Fruit fly (Drosophila melanogaster) whole organism, pupa: ENCODE measurements around the gene Eph.

ENCODE experiments used
- CG10348 ChIP-seq: fragments of 200-800 bp; sonication (Bioruptor generic); IDR thresholded peaks from 2 replicates; pipeline ENCODE4 v1.3.6; 2022; ENCODE audit warnings: missing biosample characterization, missing genetic modification characterization
- CG12605 ChIP-seq: fragments of 200-800 bp; sonication (Bioruptor generic); IDR thresholded peaks from 2 replicates; pipeline ENCODE4 v1.3.6; 2022; ENCODE audit warnings: missing biosample characterization, missing genetic modification characterization
- CG13204 ChIP-seq: fragments of 200-800 bp; sonication (Bioruptor generic); optimal IDR thresholded peaks from 2 replicates; lab custom pipeline; 2018; ENCODE audit warnings: missing biosample characterization, mild to moderate bottlenecking, missing genetic modification characterization, moderate library complexity
- CG14655 ChIP-seq: fragments of 200-800 bp; sonication (Bioruptor generic); optimal IDR thresholded peaks from 3 replicates; lab custom pipeline; 2017; ENCODE audit warnings: mild to moderate bottlenecking, missing biosample characterization, missing genetic modification reagents, missing genetic modification characterization
- CG15710 ChIP-seq: fragments of 200-800 bp; sonication (Bioruptor generic); optimal IDR thresholded peaks from 2 replicates; lab custom pipeline; 2018; ENCODE audit warnings: missing biosample characterization, mild to moderate bottlenecking, missing genetic modification characterization, moderate library complexity
- CG17806 ChIP-seq: fragments of 200-800 bp; sonication (Bioruptor generic); optimal IDR thresholded peaks from 2 replicates; lab custom pipeline; 2018; ENCODE audit warnings: missing biosample characterization, mild to moderate bottlenecking, missing genetic modification characterization, moderate library complexity
- CG32121 ChIP-seq: fragments of 200-800 bp; sonication (Bioruptor generic); IDR thresholded peaks from 2 replicates; pipeline ENCODE4 v1.3.6; 2022; ENCODE audit warnings: missing biosample characterization, missing genetic modification characterization
- CG34367 ChIP-seq: fragments of 200-800 bp; sonication (Bioruptor generic); optimal IDR thresholded peaks from 2 replicates; lab custom pipeline; 2018; ENCODE audit warnings: missing biosample characterization, mild to moderate bottlenecking, missing genetic modification characterization
- CG4496 ChIP-seq: fragments of 200-800 bp; sonication (Bioruptor generic); IDR thresholded peaks from 3 replicates; pipeline ENCODE4 v1.3.6; 2022; ENCODE audit warnings: missing biosample characterization, missing genetic modification characterization
- CG8159 ChIP-seq: fragments of 200-800 bp; sonication (Bioruptor generic); optimal IDR thresholded peaks from 3 replicates; lab custom pipeline; 2018; ENCODE audit warnings: missing biosample characterization, mild to moderate bottlenecking, missing genetic modification characterization, moderate library complexity
- CG8301 ChIP-seq: fragments of 200-800 bp; sonication (Bioruptor generic); optimal IDR thresholded peaks from 2 replicates; lab custom pipeline; 2018; ENCODE audit warnings: missing biosample characterization, mild to moderate bottlenecking, missing genetic modification characterization
- CG9948 ChIP-seq: fragments of 200-800 bp; sonication (Bioruptor generic); optimal IDR thresholded peaks from 2 replicates; lab custom pipeline; 2018; ENCODE audit warnings: missing biosample characterization, mild to moderate bottlenecking, missing genetic modification characterization, moderate library complexity
- D1 ChIP-seq: fragments of 200-800 bp; sonication (Bioruptor generic); optimal IDR thresholded peaks from 2 replicates; lab custom pipeline; 2018; ENCODE audit warnings: missing biosample characterization, mild to moderate bottlenecking, missing genetic modification characterization, moderate library complexity
- EcR ChIP-seq: fragments of 200-800 bp; sonication (Bioruptor generic); optimal IDR thresholded peaks from 3 replicates; lab custom pipeline; 2019; ENCODE audit warnings: missing biosample characterization, missing genetic modification characterization, mild to moderate bottlenecking, moderate library complexity, missing genetic modification reagents
- Ets98B ChIP-seq: fragments of 200-800 bp; sonication (Bioruptor generic); IDR thresholded peaks from 2 replicates; pipeline ENCODE4 v1.3.6; 2022; ENCODE audit warnings: missing biosample characterization, missing genetic modification characterization
- Pif1A ChIP-seq: fragments of 200-800 bp; sonication (Bioruptor generic); optimal IDR thresholded peaks from 3 replicates; lab custom pipeline; 2016; ENCODE audit warnings: missing biosample characterization, missing genetic modification characterization
- Pif1B ChIP-seq: fragments of 200-800 bp; sonication (Bioruptor generic); optimal IDR thresholded peaks from 3 replicates; lab custom pipeline; 2016; ENCODE audit warnings: missing biosample characterization, missing genetic modification characterization
- Snoo ChIP-seq: fragments of 200-800 bp; sonication (Bioruptor generic); optimal IDR thresholded peaks from 3 replicates; lab custom pipeline; 2017; ENCODE audit warnings: missing biosample characterization, mild to moderate bottlenecking, missing genetic modification characterization, inconsistent platforms
- fd96Ca ChIP-seq: fragments of 200-800 bp; sonication (Bioruptor generic); IDR thresholded peaks from 3 replicates; pipeline ENCODE4 v1.3.6; 2022; ENCODE audit warnings: missing biosample characterization, missing genetic modification characterization
- gl ChIP-seq: fragments of 200-800 bp; sonication (Bioruptor generic); optimal IDR thresholded peaks from 2 replicates; lab custom pipeline; 2018; ENCODE audit warnings: missing biosample characterization, mild to moderate bottlenecking, missing genetic modification characterization
- rn ChIP-seq: fragments of 200-800 bp; sonication (Bioruptor generic); IDR thresholded peaks from 2 replicates; pipeline ENCODE4 v1.3.6; 2022; ENCODE audit warnings: missing biosample characterization, missing genetic modification characterization

The Eph gene

dm6 chr4:610398-611319, at the start of gene Eph:
Gene Eph, plus strand, starts transcription at chr4:610684.
- peak; percentile 7 for TF ChIP-seq Pif1B
- TF ChIP-seq CG8159 = peak; percentile 38
- no peak for TF ChIP-seq CG32121 (GFP tag; lab: Robert Waterston, UW)

DNA sequence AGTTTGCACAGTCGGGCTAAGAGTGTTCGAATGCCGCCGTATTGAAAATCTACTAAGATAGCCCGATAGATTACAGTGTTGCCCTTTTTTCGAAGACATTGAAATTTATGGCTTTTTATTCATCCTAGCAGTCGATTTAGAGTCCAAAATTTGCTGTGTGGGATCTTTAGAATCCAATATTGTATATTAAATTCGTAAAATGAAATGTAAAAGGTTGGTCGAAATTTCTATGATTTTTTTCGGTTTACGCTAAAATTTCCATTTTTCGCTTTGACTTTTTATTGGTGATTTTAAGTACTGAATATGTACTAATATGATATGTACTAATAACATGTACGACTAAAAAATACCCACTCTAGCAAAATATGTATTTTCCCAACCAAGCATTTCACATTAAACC, 43.2 kb upstream of the Eph start:
- no peak for TF ChIP-seq CG12605 (GFP tag; lab: Robert Waterston, UW)
- TF ChIP-seq EcR = no peak
- TF ChIP-seq CG4496 (GFP tag; lab: Robert Waterston, UW) = no peak
- no peak for TF ChIP-seq fd96Ca
- TF ChIP-seq CG32121 (GFP tag; lab: Robert Waterston, UW) = no peak
- no peak for TF ChIP-seq Ets98B (GFP tag; lab: Robert Waterston, UW)
- no peak for TF ChIP-seq Pif1A (GFP tag; lab: Kevin White, UChicago)
- no peak for TF ChIP-seq D1 (tag; lab: Kevin White, UChicago)
- no peak for TF ChIP-seq gl (tag; lab: Kevin White, UChicago)
- no peak for TF ChIP-seq CG8301 (tag; lab: Kevin White, UChicago)
- TF ChIP-seq rn = no peak
- no peak for TF ChIP-seq CG13204 (GFP tag; lab: Kevin White, UChicago)
- TF ChIP-seq Snoo (tag; lab: Kevin White, UChicago) = no peak
- no peak for TF ChIP-seq CG15710 (tag; lab: Kevin White, UChicago)
- no peak for TF ChIP-seq CG8159
- TF ChIP-seq CG14655 (GFP tag; lab: Kevin White, UChicago) = no peak
- no peak for TF ChIP-seq CG9948
- no peak for TF ChIP-seq Pif1B
- no peak for TF ChIP-seq CG17806 (tag; lab: Kevin White, UChicago)

- TF ChIP-seq CG34367 (tag; lab: Kevin White, UChicago) (no peak), Pif1A (GFP tag; lab: Kevin White, UChicago) (no peak), CG13204 (GFP tag; lab: Kevin White, UChicago) (no peak), CG17806 (tag; lab: Kevin White, UChicago) (no peak), CG14655 (GFP tag; lab: Kevin White, UChicago) (no peak), CG4496 (GFP tag; lab: Robert Waterston, UW) (no peak), rn (no peak), CG10348 (GFP tag; lab: Robert Waterston, UW) (no peak), Ets98B (GFP tag; lab: Robert Waterston, UW) (no peak), CG32121 (GFP tag; lab: Robert Waterston, UW) (no peak)
Observed at dm6 chr4:570404-571302, 39.8 kb upstream of the Eph start.

DNA sequence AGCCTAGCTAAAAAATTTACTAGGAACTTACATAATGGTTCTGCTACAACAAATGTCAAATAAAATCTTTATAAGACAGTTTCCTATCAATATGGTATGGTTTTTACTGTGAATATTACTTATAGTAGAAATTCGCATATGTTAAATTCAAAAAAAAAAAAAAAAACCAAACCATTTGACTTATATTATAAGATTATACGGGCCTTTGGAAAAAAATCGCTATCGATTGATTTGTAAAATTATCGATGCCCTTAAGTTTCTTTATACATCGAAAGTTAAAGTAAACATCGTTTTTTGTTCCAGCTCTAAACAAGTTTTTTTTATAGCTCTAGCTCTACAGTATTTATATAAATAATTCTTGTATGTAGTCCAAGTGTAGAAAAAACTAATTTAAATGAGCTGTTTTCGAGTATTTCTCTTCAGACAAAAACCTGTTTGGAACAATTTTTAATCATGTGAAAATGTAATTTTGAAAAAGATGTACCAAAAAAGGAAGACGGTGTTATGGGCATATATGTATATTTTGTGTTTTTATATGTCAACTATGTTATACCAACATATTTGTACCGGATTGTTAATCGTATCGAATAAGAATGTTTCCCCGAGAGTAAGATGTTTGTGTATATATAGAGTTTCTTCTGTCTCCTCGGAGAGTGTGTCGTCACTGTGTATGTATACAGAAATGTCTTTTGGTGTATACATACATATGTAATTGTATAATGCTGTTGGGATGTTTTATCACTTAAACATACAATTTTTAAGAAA, 38.8 kb upstream of the Eph start, which contains the start of the genes ND-49 and Ephrin:
ND-49 (minus strand) TSS at position 51 of the 765 bp plus-strand sequence.
Ephrin (plus strand) TSS at position 252 of the 765 bp plus-strand sequence.
- TF ChIP-seq D1 (tag; lab: Kevin White, UChicago) = peak; percentile 16
- TF ChIP-seq rn = no peak
- TF ChIP-seq CG8159 = no peak
- TF ChIP-seq Pif1A (GFP tag; lab: Kevin White, UChicago) = peak; percentile 7
- TF ChIP-seq CG14655 (GFP tag; lab: Kevin White, UChicago) = no peak
- no peak for TF ChIP-seq CG4496 (GFP tag; lab: Robert Waterston, UW)
- no peak for TF ChIP-seq fd96Ca
- no peak for TF ChIP-seq CG9948
- no peak for TF ChIP-seq CG13204 (GFP tag; lab: Kevin White, UChicago)
- no peak for TF ChIP-seq CG10348 (GFP tag; lab: Robert Waterston, UW)
- TF ChIP-seq CG15710 (tag; lab: Kevin White, UChicago) = no peak
- no peak for TF ChIP-seq EcR
- TF ChIP-seq CG17806 (tag; lab: Kevin White, UChicago) = no peak
- no peak for TF ChIP-seq Pif1B
- no peak for TF ChIP-seq CG34367 (tag; lab: Kevin White, UChicago)
- TF ChIP-seq, all 21 proteins: peak for 2

DNA sequence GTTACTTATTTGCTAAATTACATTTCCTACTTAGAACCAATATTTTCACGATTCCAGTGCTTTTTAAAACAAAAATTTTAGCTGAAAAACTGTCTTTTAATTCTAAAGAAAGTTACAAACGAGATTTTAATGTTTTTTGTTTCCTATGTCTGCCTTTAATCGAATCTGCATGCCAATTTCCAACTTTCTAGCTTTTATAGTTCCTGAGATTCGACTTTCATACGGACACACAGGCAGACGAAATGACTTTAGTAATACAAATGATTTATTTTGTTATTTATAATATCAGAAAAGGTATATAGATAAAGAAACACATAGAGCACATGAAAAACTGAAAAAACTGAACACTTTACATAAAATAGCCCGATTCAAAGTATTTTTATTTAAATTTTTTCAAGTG, 34.0 kb upstream of the Eph start:
- TF ChIP-seq CG4496 (GFP tag; lab: Robert Waterston, UW) (no peak), fd96Ca (no peak), D1 (tag; lab: Kevin White, UChicago) (no peak), CG10348 (GFP tag; lab: Robert Waterston, UW) (no peak), rn (no peak), CG8301 (tag; lab: Kevin White, UChicago) (no peak), CG12605 (GFP tag; lab: Robert Waterston, UW) (no peak), CG9948 (no peak), gl (tag; lab: Kevin White, UChicago) (no peak), CG34367 (tag; lab: Kevin White, UChicago) (no peak), CG15710 (tag; lab: Kevin White, UChicago) (no peak), Pif1A (GFP tag; lab: Kevin White, UChicago) (no peak), CG17806 (tag; lab: Kevin White, UChicago) (no peak), EcR (no peak)
